Worm (Caenorhabditis elegans) whole organism, young adult: ENCODE results near the gene Y54G2A.41.

Experiments
- B0261.1 ChIP-seq: sonication (generic microtip); optimal IDR thresholded peaks from 2 replicates; lab custom pipeline; 2016; ENCODE audit warnings: mild to moderate bottlenecking, missing genetic modification characterization, moderate library complexity, missing compliant biosample characterization
- F10E7.11 ChIP-seq: sonication (generic microtip); optimal IDR thresholded peaks from 2 replicates; lab custom pipeline; 2017; ENCODE audit warnings: mild to moderate bottlenecking, missing genetic modification characterization, moderate library complexity, missing compliant biosample characterization
- F23B12.7 ChIP-seq: sonication (generic microtip); optimal IDR thresholded peaks from 2 replicates; lab custom pipeline; 2017; ENCODE audit warnings: missing genetic modification characterization, mild to moderate bottlenecking, missing compliant biosample characterization, antibody characterized with exemption, moderate library complexity; ENCODE audit not compliant: insufficient read depth
- F33H1.4 ChIP-seq: fragments of 200-800 bp; sonication (Bioruptor generic); IDR thresholded peaks from 2 replicates; pipeline ENCODE4 v1.3.6; 2022; ENCODE audit warnings: missing genetic modification reagents, missing genetic modification characterization, missing compliant biosample characterization
- F49E8.2 ChIP-seq: sonication (generic microtip); optimal IDR thresholded peaks from 3 replicates; lab custom pipeline; 2017; ENCODE audit warnings: missing genetic modification characterization, mild to moderate bottlenecking, missing compliant biosample characterization, antibody characterized with exemption, moderate library complexity; ENCODE audit not compliant: insufficient read depth
- Y53F4B.3 ChIP-seq: fragments of 200-800 bp; sonication (Bioruptor generic); IDR thresholded peaks from 2 replicates; pipeline ENCODE4 v1.3.6; 2022; ENCODE audit warnings: missing genetic modification reagents, missing genetic modification characterization, missing compliant biosample characterization
- aptf-2 ChIP-seq: fragments of 200-800 bp; sonication (Bioruptor generic); conservative IDR thresholded peaks from 2 replicates; pipeline ENCODE4 v1.3.6; 2022; ENCODE audit warnings: missing genetic modification reagents, missing genetic modification characterization, missing compliant biosample characterization
- aptf-3 ChIP-seq: fragments of 200-800 bp; sonication (Bioruptor generic); IDR thresholded peaks from 2 replicates; pipeline ENCODE4 v1.3.6; 2022; ENCODE audit warnings: missing genetic modification characterization, missing compliant biosample characterization
- cebp-1 ChIP-seq, 2 experiments: fragments of 200-800 bp in 1 of 2; sonication (Bioruptor generic) in 1 of 2; sonication (generic microtip) in 1 of 2; IDR thresholded peaks in 1 of 2; optimal IDR thresholded peaks in 1 of 2; 2 replicates each; pipeline versions ENCODE4 v1.3.6 to Lab custom; 2017 to 2022; ENCODE audit warnings: missing compliant biosample characterization in 2 of 2, missing genetic modification characterization in 2 of 2, mild to moderate bottlenecking in 1 of 2, missing genetic modification reagents in 1 of 2, moderate library complexity in 1 of 2
- ceh-27 ChIP-seq: fragments of 200-800 bp; sonication (Bioruptor generic); optimal IDR thresholded peaks from 2 replicates; lab custom pipeline; 2018; ENCODE audit warnings: mild to moderate bottlenecking, missing genetic modification characterization, moderate library complexity, missing compliant biosample characterization
- ceh-40 ChIP-seq: fragments of 200-800 bp; sonication (Bioruptor generic); IDR thresholded peaks from 2 replicates; pipeline ENCODE4 v1.3.6; 2022; ENCODE audit warnings: missing genetic modification characterization, missing compliant biosample characterization
- ceh-79 ChIP-seq: sonication (generic microtip); optimal IDR thresholded peaks from 2 replicates; lab custom pipeline; 2017; ENCODE audit warnings: mild to moderate bottlenecking, missing genetic modification characterization, missing compliant biosample characterization
- egl-44 ChIP-seq: fragments of 200-800 bp; sonication (Bioruptor generic); IDR thresholded peaks from 2 replicates; pipeline ENCODE4 v1.3.6; 2022; ENCODE audit warnings: missing genetic modification reagents, missing genetic modification characterization, missing compliant biosample characterization
- ekl-4 ChIP-seq: fragments of 200-800 bp; sonication (Bioruptor generic); IDR thresholded peaks from 2 replicates; pipeline ENCODE4 v1.3.6; 2022; ENCODE audit warnings: missing genetic modification reagents, missing genetic modification characterization, missing compliant biosample characterization
- ets-4 ChIP-seq: fragments of 200-800 bp; sonication (Bioruptor generic); optimal IDR thresholded peaks from 2 replicates; lab custom pipeline; 2018; ENCODE audit warnings: mild to moderate bottlenecking, missing genetic modification characterization, missing compliant biosample characterization
- hmg-1.2 ChIP-seq: fragments of 200-800 bp; sonication (Bioruptor generic); IDR thresholded peaks from 2 replicates; pipeline ENCODE4 v1.3.6; 2022; ENCODE audit warnings: missing genetic modification reagents, missing genetic modification characterization, missing compliant biosample characterization
- hsf-1 ChIP-seq: fragments of 200-800 bp; sonication (Bioruptor generic); IDR thresholded peaks from 2 replicates; pipeline ENCODE4 v1.3.6; 2022; ENCODE audit warnings: missing genetic modification reagents, missing genetic modification characterization, missing compliant biosample characterization
- lin-35 ChIP-seq, 3 experiments: fragments of 150-350 bp in 2 of 3; sonication (generic microtip) in 1 of 3; optimal IDR thresholded peaks; 2 replicates each; lab custom pipeline; 2014 to 2018; ENCODE audit warnings: missing biosample characterization in 3 of 3, missing genetic modification characterization in 3 of 3, missing genetic modification reagents in 3 of 3
- lin-40 ChIP-seq: sonication (generic microtip); optimal IDR thresholded peaks from 2 replicates; lab custom pipeline; 2016; ENCODE audit warnings: missing genetic modification characterization, mild to moderate bottlenecking, missing compliant biosample characterization, missing genotype, missing genetic modification reagents
- lin-54 ChIP-seq: fragments of 200-800 bp; sonication (Bioruptor generic); optimal IDR thresholded peaks from 2 replicates; lab custom pipeline; 2018; ENCODE audit warnings: mild to moderate bottlenecking, missing genetic modification characterization, missing compliant biosample characterization
- lsy-27 ChIP-seq: sonication (generic microtip); optimal IDR thresholded peaks from 2 replicates; lab custom pipeline; 2017; ENCODE audit warnings: missing genetic modification characterization, mild to moderate bottlenecking, missing compliant biosample characterization, antibody characterized with exemption, missing genotype, borderline replicate concordance; ENCODE audit not compliant: insufficient read depth
- mcd-1 ChIP-seq: fragments of 200-800 bp; sonication (Bioruptor generic); IDR thresholded peaks from 2 replicates; pipeline ENCODE4 v1.3.6; 2022; ENCODE audit warnings: missing genetic modification reagents, missing genetic modification characterization, missing compliant biosample characterization
- nfyb-1 ChIP-seq: fragments of 200-800 bp; sonication (Bioruptor generic); IDR thresholded peaks from 2 replicates; pipeline ENCODE4 v1.3.6; 2022; ENCODE audit warnings: missing genetic modification reagents, missing genetic modification characterization, missing compliant biosample characterization
- nhr-80 ChIP-seq: sonication (generic microtip); optimal IDR thresholded peaks from 2 replicates; lab custom pipeline; 2016; ENCODE audit warnings: missing genetic modification characterization, missing compliant biosample characterization
- pbrm-1 ChIP-seq: fragments of 200-800 bp; sonication (Bioruptor generic); IDR thresholded peaks from 2 replicates; pipeline ENCODE4 v1.3.6; 2022; ENCODE audit warnings: missing genetic modification reagents, missing genetic modification characterization, missing compliant biosample characterization
- rcor-1 ChIP-seq: fragments of 200-800 bp; sonication (Bioruptor generic); IDR thresholded peaks from 2 replicates; pipeline ENCODE4 v1.3.6; 2022; ENCODE audit warnings: missing genetic modification reagents, missing genetic modification characterization, missing compliant biosample characterization
- repo-1 ChIP-seq: sonication (generic microtip); optimal IDR thresholded peaks from 2 replicates; lab custom pipeline; 2017; ENCODE audit warnings: mild to moderate bottlenecking, missing genetic modification characterization, missing compliant biosample characterization
- sdz-38 ChIP-seq: sonication (generic microtip); optimal IDR thresholded peaks from 2 replicates; lab custom pipeline; 2016; ENCODE audit warnings: missing genotype, missing genetic modification characterization, missing compliant biosample characterization
- snpc-3.4 ChIP-seq: sonication (generic microtip); optimal IDR thresholded peaks from 2 replicates; lab custom pipeline; 2017; ENCODE audit warnings: missing genetic modification characterization, mild to moderate bottlenecking, missing compliant biosample characterization, antibody characterized with exemption, moderate library complexity, missing genotype, missing genetic modification reagents
- snpc-4 ChIP-seq, 5 experiments: fragments of 150-350 bp in 1 of 5; sonication (generic microtip) in 4 of 5; optimal IDR thresholded peaks; 2 replicates each; lab custom pipeline; 2014 to 2018; ENCODE audit warnings: missing genetic modification characterization in 5 of 5, missing biosample characterization in 3 of 5, antibody characterized with exemption in 2 of 5, mild to moderate bottlenecking in 2 of 5, missing compliant biosample characterization in 2 of 5, missing genotype in 2 of 5, moderate library complexity in 2 of 5, missing genetic modification reagents in 1 of 5
- tlf-1 ChIP-seq: fragments of 200-800 bp; sonication (Bioruptor generic); optimal IDR thresholded peaks from 2 replicates; lab custom pipeline; 2018; ENCODE audit warnings: mild to moderate bottlenecking, missing genetic modification characterization, missing compliant biosample characterization
- unc-62 ChIP-seq: fragments of 150-350 bp; optimal IDR thresholded peaks from 2 replicates; lab custom pipeline; 2014; ENCODE audit warnings: missing biosample characterization, missing genetic modification reagents, missing genetic modification characterization
- zfh-2 ChIP-seq: fragments of 200-800 bp; sonication (Bioruptor generic); conservative IDR thresholded peaks from 2 replicates; pipeline ENCODE4 v1.3.6; 2022; ENCODE audit warnings: missing genetic modification reagents, missing genetic modification characterization, missing compliant biosample characterization
- zim-3 ChIP-seq: sonication (generic microtip); optimal IDR thresholded peaks from 2 replicates; lab custom pipeline; 2017; ENCODE audit warnings: mild to moderate bottlenecking, missing genetic modification characterization, moderate library complexity, missing compliant biosample characterization
- ztf-28 ChIP-seq: fragments of 200-800 bp; sonication (Bioruptor generic); IDR thresholded peaks from 2 replicates; pipeline ENCODE4 v1.3.6; 2022; ENCODE audit warnings: missing genetic modification reagents, missing genetic modification characterization, missing compliant biosample characterization
- ztf-3 ChIP-seq: fragments of 200-800 bp; sonication (Bioruptor generic); optimal IDR thresholded peaks from 2 replicates; lab custom pipeline; 2018; ENCODE audit warnings: mild to moderate bottlenecking, missing genetic modification characterization, missing compliant biosample characterization

Y54G2A.41 gene

ce11 chrIV:2782793-2783540 is 31.3 kb downstream of the Y54G2A.41 start, which contains the start of gene Y54G2A.12 (continued):
- no peak for TF ChIP-seq ceh-27 (GFP tag; lab: Kevin White, UChicago)
- TF ChIP-seq nfyb-1 (GFP tag; lab: Robert Waterston, UW) = 0 out of 2 replicates have a peak, but pooled peaks have one; percentile 23
- TF ChIP-seq aptf-3 = no peak
- no peak for TF ChIP-seq F23B12.7 (tag; lab: Kevin White, UChicago)
- TF ChIP-seq egl-44 (GFP tag; lab: Robert Waterston, UW) = no peak
- no peak for TF ChIP-seq ceh-40 (GFP tag; lab: Robert Waterston, UW)
- no peak for TF ChIP-seq ceh-79 (tag; lab: Kevin White, UChicago)
- TF ChIP-seq snpc-3.4 = peak; percentile 53
- no peak for TF ChIP-seq unc-62 (GFP tag; lab: Kevin White, UChicago)
- 0 out of 2 replicates have a peak, but pooled peaks have one; percentile 66 for TF ChIP-seq ztf-28 (GFP tag; lab: Robert Waterston, UW)
- peak; percentile 32; the same call in 1 of the 2 replicates for TF ChIP-seq rcor-1 (GFP tag; lab: Robert Waterston, UW)
- peak; percentile 93 for TF ChIP-seq F33H1.4 (GFP tag; lab: Robert Waterston, UW)
- TF ChIP-seq F49E8.2 (tag; lab: Kevin White, UChicago) = no peak
- 0 out of 2 replicates have a peak, but pooled peaks have one; percentile 27 for TF ChIP-seq pbrm-1
- peak; percentile 53 for TF ChIP-seq tlf-1
- TF ChIP-seq hsf-1 (GFP tag; lab: Robert Waterston, UW) = peak; percentile 76
- TF ChIP-seq F10E7.11 (tag; lab: Kevin White, UChicago) = no peak
- no peak for TF ChIP-seq ztf-3 (GFP tag; lab: Kevin White, UChicago)
- TF ChIP-seq B0261.1 (tag; lab: Kevin White, UChicago) = no peak
- peak; percentile 89 for TF ChIP-seq lin-54 (GFP tag; lab: Kevin White, UChicago)
- TF ChIP-seq ets-4 (GFP tag; lab: Kevin White, UChicago) = no peak
- no peak for TF ChIP-seq lsy-27 (tag; lab: Kevin White, UChicago)
- TF ChIP-seq aptf-2 (GFP tag; lab: Robert Waterston, UW) = no peak
- peak; percentile 70; the same call in 1 of the 2 replicates for TF ChIP-seq ekl-4
- peak in 1 of 3 experiments; percentile 17 for TF ChIP-seq lin-35 (GFP tag; optimal IDR thresholded peaks at IDR 0.05; lab: Kevin White, UChicago)
- no peak for TF ChIP-seq repo-1 (tag; lab: Kevin White, UChicago)
- no peak for TF ChIP-seq zfh-2 (GFP tag; lab: Robert Waterston, UW)
- no peak for TF ChIP-seq snpc-4 (GFP tag; optimal IDR thresholded peaks at IDR 0.05; lab: Kevin White, UChicago)
- peak in 1 of 4 experiments; percentile 11 for TF ChIP-seq snpc-4 (tag; optimal IDR thresholded peaks at IDR 0.05; lab: Kevin White, UChicago)
- peak; percentile 42 for TF ChIP-seq mcd-1 (GFP tag; lab: Robert Waterston, UW)

- no peak for TF ChIP-seq zim-3 (tag; lab: Kevin White, UChicago)
- peak; percentile 12 for TF ChIP-seq nhr-80 (tag; lab: Kevin White, UChicago)
- TF ChIP-seq cebp-1 (GFP tag; IDR thresholded peaks at IDR 0.05; lab: Robert Waterston, UW) = no peak
- peak; percentile 18 for TF ChIP-seq cebp-1 (tag; optimal IDR thresholded peaks at IDR 0.05; lab: Kevin White, UChicago)
- TF ChIP-seq Y53F4B.3 (GFP tag; lab: Robert Waterston, UW) = no peak
- peak; percentile 10 for TF ChIP-seq lin-40 (tag; lab: Kevin White, UChicago)
- TF ChIP-seq sdz-38 (tag; lab: Kevin White, UChicago) = no peak
- peak; percentile 88 for TF ChIP-seq hmg-1.2 (GFP tag; lab: Robert Waterston, UW)
Observed at ce11 chrIV:2785057-2785456, 33.4 kb downstream of the Y54G2A.41 start.
